Worm (Caenorhabditis elegans) whole organism, late embryonic: Measurements from ENCODE around the gene H43I07.4.

Experiments used
- C08G9.2 ChIP-seq: sonication (generic microtip); optimal IDR thresholded peaks from 2 replicates; lab custom pipeline; 2016; ENCODE audit warnings: mild to moderate bottlenecking, missing genetic modification characterization, moderate library complexity, missing compliant biosample characterization
- C38D4.7 ChIP-seq: fragments of 200-800 bp; sonication (Bioruptor generic); optimal IDR thresholded peaks from 2 replicates; lab custom pipeline; 2018; ENCODE audit warnings: mild to moderate bottlenecking, missing genetic modification characterization, moderate library complexity, missing compliant biosample characterization
- K09A11.1 ChIP-seq: sonication (generic microtip); optimal IDR thresholded peaks from 2 replicates; lab custom pipeline; 2017; ENCODE audit warnings: antibody characterized with exemption, mild to moderate bottlenecking, missing genetic modification characterization, missing compliant biosample characterization; ENCODE audit not compliant: insufficient read depth
- T23F11.4 ChIP-seq: fragments of 200-800 bp; sonication (Bioruptor generic); optimal IDR thresholded peaks from 2 replicates; lab custom pipeline; 2018; ENCODE audit warnings: mild to moderate bottlenecking, missing genetic modification characterization, missing compliant biosample characterization
- ahr-1 ChIP-seq: sonication (generic microtip); optimal IDR thresholded peaks from 2 replicates; lab custom pipeline; 2016; ENCODE audit warnings: missing genetic modification characterization, missing compliant biosample characterization
- ceh-24 ChIP-seq: sonication (generic microtip); optimal IDR thresholded peaks from 2 replicates; lab custom pipeline; 2016; ENCODE audit warnings: mild to moderate bottlenecking, missing genetic modification characterization, missing compliant biosample characterization
- ceh-34 ChIP-seq: sonication (generic microtip); optimal IDR thresholded peaks from 2 replicates; lab custom pipeline; 2016; ENCODE audit warnings: mild to moderate bottlenecking, missing genetic modification characterization, missing compliant biosample characterization
- elt-4 ChIP-seq: sonication (generic microtip); optimal IDR thresholded peaks from 2 replicates; lab custom pipeline; 2016; ENCODE audit warnings: missing genetic modification characterization, missing compliant biosample characterization
- eyg-1 ChIP-seq: sonication (generic microtip); optimal IDR thresholded peaks from 2 replicates; lab custom pipeline; 2016; ENCODE audit warnings: missing genotype, missing genetic modification characterization, missing compliant biosample characterization
- nfya-1 ChIP-seq: sonication (generic microtip); optimal IDR thresholded peaks from 2 replicates; lab custom pipeline; 2017; ENCODE audit warnings: missing genetic modification characterization, mild to moderate bottlenecking, missing compliant biosample characterization, antibody characterized with exemption, moderate library complexity
- nhr-11 ChIP-seq: fragments of 150-350 bp; optimal IDR thresholded peaks from 2 replicates; lab custom pipeline; 2014; ENCODE audit warnings: missing biosample characterization, missing genetic modification characterization
- odd-2 ChIP-seq: sonication (generic microtip); optimal IDR thresholded peaks from 2 replicates; lab custom pipeline; 2017; ENCODE audit warnings: antibody characterized with exemption, mild to moderate bottlenecking, missing genetic modification characterization, missing compliant biosample characterization
- pqm-1 ChIP-seq: sonication (generic microtip); optimal IDR thresholded peaks from 2 replicates; lab custom pipeline; 2016; ENCODE audit warnings: missing genetic modification characterization, missing compliant biosample characterization
- sdc-2 ChIP-seq: sonication (generic microtip); optimal IDR thresholded peaks from 2 replicates; lab custom pipeline; 2016; ENCODE audit warnings: missing genotype, missing genetic modification characterization, missing compliant biosample characterization
- tbx-2 ChIP-seq: sonication (generic microtip); optimal IDR thresholded peaks from 2 replicates; lab custom pipeline; 2016; ENCODE audit warnings: missing genetic modification characterization, missing compliant biosample characterization
- unc-3 ChIP-seq, 2 experiments: fragments of 200-800 bp in 1 of 2; sonication (Bioruptor generic) in 1 of 2; sonication (generic microtip) in 1 of 2; conservative IDR thresholded peaks in 1 of 2; optimal IDR thresholded peaks in 1 of 2; 2 replicates each; pipeline versions ENCODE4 v1.3.6 to Lab custom; 2016 to 2022; ENCODE audit warnings: missing compliant biosample characterization in 2 of 2, missing genetic modification characterization in 2 of 2, missing genetic modification reagents in 1 of 2
- unc-55 ChIP-seq: sonication (generic microtip); optimal IDR thresholded peaks from 2 replicates; lab custom pipeline; 2017; ENCODE audit warnings: missing biosample characterization, missing genetic modification reagents, missing genetic modification characterization

H43I07.4 gene

DNA sequence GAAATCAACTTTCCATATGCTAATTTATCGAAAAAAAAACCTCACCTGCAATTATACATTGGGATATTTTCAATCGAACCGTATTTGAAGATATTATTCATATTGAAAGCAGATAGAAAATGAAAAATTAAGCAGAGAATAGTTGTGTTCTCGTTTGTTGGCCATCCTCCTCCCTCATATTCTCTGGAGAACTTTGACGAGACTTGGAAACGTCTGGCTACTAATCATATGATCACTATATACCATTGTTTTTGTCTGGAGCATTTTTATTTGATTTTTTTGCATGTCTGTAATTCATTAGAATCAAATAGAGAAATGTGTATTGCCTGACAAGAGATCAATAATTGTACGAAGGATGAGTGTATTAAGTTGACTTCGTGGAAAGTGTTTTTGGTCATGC lies 48.6 kb downstream of the H43I07.4 start, which contains the start of gene srt-35:
srt-35 (minus strand) TSS at position 101 of the 400 bp plus-strand sequence.
- no peak for TF ChIP-seq tbx-2 (tag; lab: Kevin White, UChicago)
- no peak for TF ChIP-seq unc-3 (GFP tag; conservative IDR thresholded peaks at IDR 0.05; lab: Robert Waterston, UW)
- no peak for TF ChIP-seq unc-3 (tag; optimal IDR thresholded peaks at IDR 0.05; lab: Kevin White, UChicago)
- TF ChIP-seq ahr-1 (tag; lab: Kevin White, UChicago): no peak
- no peak for TF ChIP-seq ceh-34 (tag; lab: Kevin White, UChicago)
- TF ChIP-seq sdc-2: no peak
- TF ChIP-seq elt-4 (tag; lab: Kevin White, UChicago): no peak
- no peak for TF ChIP-seq nfya-1 (tag; lab: Kevin White, UChicago)
- TF ChIP-seq ceh-24 (tag; lab: Kevin White, UChicago): no peak
- no peak for TF ChIP-seq eyg-1 (tag; lab: Kevin White, UChicago)
- TF ChIP-seq pqm-1 (tag; lab: Kevin White, UChicago): no peak
- no peak for TF ChIP-seq T23F11.4 (GFP tag; lab: Kevin White, UChicago)
- no peak for TF ChIP-seq K09A11.1 (tag; lab: Kevin White, UChicago)
- TF ChIP-seq C38D4.7 (GFP tag; lab: Kevin White, UChicago): no peak
- no peak for TF ChIP-seq nhr-11 (tag; lab: Kevin White, UChicago)
- no peak for TF ChIP-seq odd-2 (tag; lab: Kevin White, UChicago)
- no peak for TF ChIP-seq unc-55 (GFP tag; lab: Kevin White, UChicago)
- no peak for TF ChIP-seq C08G9.2 (tag; lab: Kevin White, UChicago)
